Worm (Caenorhabditis elegans): ENCODE data around the gene pgm-1.
A peak's percentile ranks its signal among the peaks of the same experiment; 100 is the strongest.
"Not testable (repeated sequence)": the region's sequence is repeated elsewhere in the genome, so short reads cannot be mapped to it uniquely, and the experiment has no call there.

Gene pgm-1

ce11 chrII:4891012-4891775, 2.0 kb downstream of the pgm-1 start, which contains the start of gene gst-9:
Gene gst-9, plus strand, starts transcription at chrII:4891585.
- TF ChIP-seq lin-35 (GFP tag; optimal IDR thresholded peaks at IDR 0.05) (peak in 1 of 2 experiments; percentile 34), swsn-7 (tag; optimal IDR thresholded peaks at IDR 0.05) (peak; percentile 7), pax-3 (tag; optimal IDR thresholded peaks at IDR 0.05) (no peak), elt-3 (tag; optimal IDR thresholded peaks at IDR 0.05) (peak in 1 of 6 experiments; percentile 34), ama-1 (optimal IDR thresholded peaks at IDR 0.05) (peak; percentile 77), skn-1 (tag; optimal IDR thresholded peaks at IDR 0.05) (peak; percentile 37), nhr-71 (tag; optimal IDR thresholded peaks at IDR 0.05) (peak; percentile 66), nhr-19 (GFP tag; conservative IDR thresholded peaks at IDR 0.05) (peak; percentile 21; the same call in 1 of the 2 replicates), fkh-8 (tag; optimal IDR thresholded peaks at IDR 0.05) (peak; percentile 26), mep-1 (tag; optimal IDR thresholded peaks at IDR 0.05) (peak; percentile 38), ces-1 (GFP tag; optimal IDR thresholded peaks at IDR 0.05) (no peak), lin-14 (GFP tag; optimal IDR thresholded peaks at IDR 0.05) (peak; percentile 17), nhr-20 (tag; optimal IDR thresholded peaks at IDR 0.05) (peak; percentile 47), C34B4.2 (tag; optimal IDR thresholded peaks at IDR 0.05) (no peak), nhr-47 (tag; optimal IDR thresholded peaks at IDR 0.05) (peak; percentile 16), snpc-4 (tag; optimal IDR thresholded peaks at IDR 0.05) (no peak), isw-1 (GFP tag; IDR thresholded peaks at IDR 0.05) (no peak), dpl-1 (GFP tag; optimal IDR thresholded peaks at IDR 0.05) (peak in 1 of 3 experiments; percentile 8), lin-39 (tag; optimal IDR thresholded peaks at IDR 0.05) (no peak), aly-2 (tag; optimal IDR thresholded peaks at IDR 0.05) (peak; percentile 80), elt-2 (tag; optimal IDR thresholded peaks at IDR 0.05) (peak; percentile 63), snu-23 (GFP tag; optimal IDR thresholded peaks at IDR 0.05) (peak; percentile 38), efl-1 (optimal IDR thresholded peaks at IDR 0.05) (peak; percentile 0 to 7), efl-1 (GFP tag; optimal IDR thresholded peaks at IDR 0.05 in 1 of 2) (peak in 1 of 2 experiments; percentile 55), nhr-85 (tag) (peak; percentile 60), aha-1 (tag; optimal IDR thresholded peaks at IDR 0.05) (no peak)

ce11 chrII:4892594-4892993, 3.4 kb downstream of the pgm-1 start, which contains the start of gene msp-33:
Gene msp-33, minus strand, starts transcription at chrII:4892694.
- TF ChIP-seq unc-130 (tag; optimal IDR thresholded peaks at IDR 0.05) (no peak), sup-37 (GFP tag; optimal IDR thresholded peaks at IDR 0.05) (no peak), lin-39 (tag; optimal IDR thresholded peaks at IDR 0.05) (no peak), nhr-20 (tag; optimal IDR thresholded peaks at IDR 0.05) (no peak), ets-5 (GFP tag; IDR thresholded peaks at IDR 0.05) (no peak), mep-1 (tag; optimal IDR thresholded peaks at IDR 0.05) (no peak), C34B4.2 (tag; optimal IDR thresholded peaks at IDR 0.05) (no peak), Y116A8C.19 (tag; optimal IDR thresholded peaks at IDR 0.05; ENCODE audit: borderline replicate concordance) (no peak), jun-1 (tag; optimal IDR thresholded peaks at IDR 0.05) (no peak), efl-3 (GFP tag; optimal IDR thresholded peaks at IDR 0.05) (no peak), blmp-1 (tag; optimal IDR thresholded peaks at IDR 0.05) (no peak)

ce11 chrII:4898529-4898928, 9.3 kb downstream of the pgm-1 start, which contains the start of gene msp-32:
Gene msp-32, plus strand, starts transcription at chrII:4898829.
- TF ChIP-seq rnt-1 (tag; optimal IDR thresholded peaks at IDR 0.05); C16A3.4 (tag; optimal IDR thresholded peaks at IDR 0.05); nhr-90 (tag; optimal IDR thresholded peaks at IDR 0.05; ENCODE audit: poor library complexity): not testable (repeated sequence)

ce11 chrII:4902035-4902434, 12.8 kb downstream of the pgm-1 start, which contains the start of gene R05F9.9:
Gene R05F9.9, minus strand, starts transcription at chrII:4902100.
- TF ChIP-seq sox-4 (tag; optimal IDR thresholded peaks at IDR 0.05) (no peak), efl-1 (optimal IDR thresholded peaks at IDR 0.05) (peak; percentile 39 to 49), efl-1 (GFP tag; optimal IDR thresholded peaks at IDR 0.05 in 1 of 2) (peak; percentile 66 to 93), efl-3 (GFP tag; optimal IDR thresholded peaks at IDR 0.05) (no peak), nhr-76 (tag; optimal IDR thresholded peaks at IDR 0.05) (no peak), unc-98 (GFP tag; IDR thresholded peaks at IDR 0.05) (no peak), nhr-47 (tag; optimal IDR thresholded peaks at IDR 0.05) (peak; percentile 3), nhr-77 (tag; optimal IDR thresholded peaks at IDR 0.05) (no peak), nhr-12 (tag; optimal IDR thresholded peaks at IDR 0.05) (no peak), unc-86 (tag; optimal IDR thresholded peaks at IDR 0.05) (no peak), lsy-2 (tag; optimal IDR thresholded peaks at IDR 0.05) (peak; percentile 43 to 54), hlh-4 (tag; optimal IDR thresholded peaks at IDR 0.05) (no peak), elt-2 (tag; optimal IDR thresholded peaks at IDR 0.05) (peak; percentile 71), egl-27 (tag; optimal IDR thresholded peaks at IDR 0.05) (no peak), tlp-1 (tag; optimal IDR thresholded peaks at IDR 0.05) (no peak), unc-30 (tag; optimal IDR thresholded peaks at IDR 0.05) (no peak), sup-37 (GFP tag; optimal IDR thresholded peaks at IDR 0.05) (no peak), snu-23 (GFP tag; optimal IDR thresholded peaks at IDR 0.05) (peak; percentile 48)

All from whole organism, L1 larva.